Worm (Caenorhabditis elegans) whole organism, late embryonic: Measurements from ENCODE around the gene T10D4.7.

Experiments used
- C38D4.7 ChIP-seq: fragments of 200-800 bp; sonication (Bioruptor generic); optimal IDR thresholded peaks from 2 replicates; lab custom pipeline; 2018; ENCODE audit warnings: mild to moderate bottlenecking, missing genetic modification characterization, moderate library complexity, missing compliant biosample characterization
- F13H6.1 ChIP-seq: sonication (generic microtip); optimal IDR thresholded peaks from 2 replicates; lab custom pipeline; 2016; ENCODE audit warnings: missing genetic modification characterization, missing compliant biosample characterization
- K02D7.2 ChIP-seq: sonication (generic microtip); optimal IDR thresholded peaks from 2 replicates; lab custom pipeline; 2017; ENCODE audit warnings: mild to moderate bottlenecking, missing genetic modification characterization, missing compliant biosample characterization
- T23F11.4 ChIP-seq: fragments of 200-800 bp; sonication (Bioruptor generic); optimal IDR thresholded peaks from 2 replicates; lab custom pipeline; 2018; ENCODE audit warnings: mild to moderate bottlenecking, missing genetic modification characterization, missing compliant biosample characterization
- Y22D7AL.16 ChIP-seq: sonication (generic microtip); optimal IDR thresholded peaks from 2 replicates; lab custom pipeline; 2016; ENCODE audit warnings: missing genetic modification characterization, missing compliant biosample characterization
- ahr-1 ChIP-seq: sonication (generic microtip); optimal IDR thresholded peaks from 2 replicates; lab custom pipeline; 2016; ENCODE audit warnings: missing genetic modification characterization, missing compliant biosample characterization
- ama-1 ChIP-seq: fragments of 150-350 bp; optimal IDR thresholded peaks from 2 replicates; lab custom pipeline; 2014
- ceh-19 ChIP-seq: fragments of 200-800 bp; sonication (Bioruptor generic); optimal IDR thresholded peaks from 2 replicates; lab custom pipeline; 2018; ENCODE audit warnings: mild to moderate bottlenecking, missing genetic modification characterization, missing compliant biosample characterization
- ceh-2 ChIP-seq: sonication (generic microtip); optimal IDR thresholded peaks from 2 replicates; lab custom pipeline; 2016; ENCODE audit warnings: missing genotype, missing genetic modification characterization, missing compliant biosample characterization
- ceh-22 ChIP-seq: sonication (generic microtip); optimal IDR thresholded peaks from 2 replicates; lab custom pipeline; 2017; ENCODE audit warnings: missing biosample characterization, missing genetic modification characterization
- ceh-24 ChIP-seq: sonication (generic microtip); optimal IDR thresholded peaks from 2 replicates; lab custom pipeline; 2016; ENCODE audit warnings: mild to moderate bottlenecking, missing genetic modification characterization, missing compliant biosample characterization
- ceh-30 ChIP-seq: fragments of 150-350 bp; optimal IDR thresholded peaks from 2 replicates; lab custom pipeline; 2014; ENCODE audit warnings: missing biosample characterization, missing genetic modification characterization
- ceh-31 ChIP-seq: sonication (generic microtip); optimal IDR thresholded peaks from 2 replicates; lab custom pipeline; 2016; ENCODE audit warnings: missing genetic modification characterization, missing compliant biosample characterization
- ceh-45 ChIP-seq: fragments of 200-800 bp; sonication (Bioruptor generic); IDR thresholded peaks from 2 replicates; pipeline ENCODE4 v1.3.6; 2022; ENCODE audit warnings: missing genetic modification reagents, missing genetic modification characterization, missing compliant biosample characterization
- ceh-48 ChIP-seq: sonication (generic microtip); optimal IDR thresholded peaks from 2 replicates; lab custom pipeline; 2016; ENCODE audit warnings: missing genetic modification characterization, inconsistent platforms, missing compliant biosample characterization
- ceh-6 ChIP-seq: fragments of 200-800 bp; sonication (Bioruptor generic); optimal IDR thresholded peaks from 2 replicates; lab custom pipeline; 2018; ENCODE audit warnings: mild to moderate bottlenecking, missing genetic modification characterization, missing compliant biosample characterization
- ceh-9 ChIP-seq: sonication (generic microtip); optimal IDR thresholded peaks from 2 replicates; lab custom pipeline; 2016; ENCODE audit warnings: mild to moderate bottlenecking, missing genetic modification characterization, inconsistent platforms, missing compliant biosample characterization
- che-1 ChIP-seq: sonication (generic microtip); optimal IDR thresholded peaks from 2 replicates; lab custom pipeline; 2016; ENCODE audit warnings: mild to moderate bottlenecking, missing genetic modification characterization, missing compliant biosample characterization
- dmd-4 ChIP-seq: sonication (generic microtip); optimal IDR thresholded peaks from 2 replicates; lab custom pipeline; 2016; ENCODE audit warnings: borderline replicate concordance, missing genetic modification characterization, missing compliant biosample characterization
- ets-4 ChIP-seq: sonication (generic microtip); optimal IDR thresholded peaks from 2 replicates; lab custom pipeline; 2016; ENCODE audit warnings: missing genetic modification characterization, missing compliant biosample characterization
- eyg-1 ChIP-seq: sonication (generic microtip); optimal IDR thresholded peaks from 2 replicates; lab custom pipeline; 2016; ENCODE audit warnings: missing genotype, missing genetic modification characterization, missing compliant biosample characterization
- fax-1 ChIP-seq: sonication (generic microtip); optimal IDR thresholded peaks from 2 replicates; lab custom pipeline; 2016; ENCODE audit warnings: missing genotype, missing genetic modification characterization, missing compliant biosample characterization
- fkh-6 ChIP-seq: sonication (generic microtip); optimal IDR thresholded peaks from 2 replicates; lab custom pipeline; 2016; ENCODE audit warnings: missing genetic modification characterization, missing compliant biosample characterization
- hlh-6 ChIP-seq: sonication (generic microtip); optimal IDR thresholded peaks from 2 replicates; lab custom pipeline; 2016; ENCODE audit warnings: missing genotype, missing genetic modification characterization, missing compliant biosample characterization
- mec-3 ChIP-seq: sonication (generic microtip); optimal IDR thresholded peaks from 2 replicates; lab custom pipeline; 2016; ENCODE audit warnings: borderline replicate concordance, missing genetic modification characterization, missing compliant biosample characterization
- nfya-1 ChIP-seq: sonication (generic microtip); optimal IDR thresholded peaks from 2 replicates; lab custom pipeline; 2017; ENCODE audit warnings: missing genetic modification characterization, mild to moderate bottlenecking, missing compliant biosample characterization, antibody characterized with exemption, moderate library complexity
- nhr-11 ChIP-seq: fragments of 150-350 bp; optimal IDR thresholded peaks from 2 replicates; lab custom pipeline; 2014; ENCODE audit warnings: missing biosample characterization, missing genetic modification characterization
- odd-2 ChIP-seq: sonication (generic microtip); optimal IDR thresholded peaks from 2 replicates; lab custom pipeline; 2017; ENCODE audit warnings: antibody characterized with exemption, mild to moderate bottlenecking, missing genetic modification characterization, missing compliant biosample characterization
- pat-9 ChIP-seq: fragments of 200-800 bp; sonication (Bioruptor generic); optimal IDR thresholded peaks from 2 replicates; lab custom pipeline; 2018; ENCODE audit warnings: mild to moderate bottlenecking, missing genetic modification characterization, moderate library complexity, missing compliant biosample characterization
- pax-1 ChIP-seq: fragments of 150-350 bp; optimal IDR thresholded peaks from 2 replicates; lab custom pipeline; 2014; ENCODE audit warnings: missing biosample characterization, missing genetic modification characterization
- pha-2 ChIP-seq: sonication (generic microtip); optimal IDR thresholded peaks from 2 replicates; lab custom pipeline; 2017; ENCODE audit warnings: mild to moderate bottlenecking, missing genetic modification characterization, missing compliant biosample characterization
- pha-4 ChIP-seq: fragments of 150-350 bp; optimal IDR thresholded peaks from 2 replicates; lab custom pipeline; 2018; ENCODE audit warnings: missing biosample characterization, missing genetic modification reagents, missing genetic modification characterization
- pqm-1 ChIP-seq: sonication (generic microtip); optimal IDR thresholded peaks from 2 replicates; lab custom pipeline; 2016; ENCODE audit warnings: missing genetic modification characterization, missing compliant biosample characterization
- sox-2 ChIP-seq: fragments of 200-800 bp; sonication (Bioruptor generic); IDR thresholded peaks from 2 replicates; pipeline ENCODE4 v1.3.6; 2022; ENCODE audit warnings: missing genetic modification reagents, missing genetic modification characterization, missing compliant biosample characterization
- sox-4 ChIP-seq: sonication (generic microtip); optimal IDR thresholded peaks from 2 replicates; lab custom pipeline; 2017; ENCODE audit warnings: mild to moderate bottlenecking, missing genetic modification characterization, inconsistent platforms, missing compliant biosample characterization
- ttx-3 ChIP-seq: sonication (generic microtip); optimal IDR thresholded peaks from 2 replicates; lab custom pipeline; 2016; ENCODE audit warnings: missing genetic modification reagents, missing genetic modification characterization, missing compliant biosample characterization
- unc-42 ChIP-seq: sonication (generic microtip); optimal IDR thresholded peaks from 2 replicates; lab custom pipeline; 2016; ENCODE audit warnings: missing genotype, missing genetic modification characterization, missing compliant biosample characterization
- unc-86 ChIP-seq: sonication (generic microtip); optimal IDR thresholded peaks from 2 replicates; lab custom pipeline; 2016; ENCODE audit warnings: missing genetic modification characterization, missing compliant biosample characterization
- zip-5 ChIP-seq: sonication (generic microtip); optimal IDR thresholded peaks from 2 replicates; lab custom pipeline; 2016; ENCODE audit warnings: missing genetic modification characterization, missing compliant biosample characterization

Gene T10D4.7

ce11 chrII:3091268-3091667, 26.3 kb upstream of the T10D4.7 start, which contains the start of gene srg-21:
Gene srg-21 (minus strand): TSS chrII:3091368.
- TF ChIP-seq ets-4 (no peak), unc-42 (no peak), fax-1 (tag; lab: Kevin White, UChicago) (no peak), ceh-2 (no peak), nhr-11 (tag; lab: Kevin White, UChicago) (no peak), pat-9 (tag; lab: Kevin White, UChicago) (no peak), eyg-1 (tag; lab: Kevin White, UChicago) (no peak), ceh-22 (tag; lab: Kevin White, UChicago) (no peak), pha-4 (tag; lab: Kevin White, UChicago) (no peak), fkh-6 (tag; lab: Kevin White, UChicago) (no peak), C38D4.7 (GFP tag; lab: Kevin White, UChicago) (no peak), sox-4 (no peak), unc-86 (no peak), T23F11.4 (GFP tag; lab: Kevin White, UChicago) (no peak), ceh-48 (no peak), ama-1 (no peak), odd-2 (no peak)
- TF ChIP-seq, all 69 proteins: peak for 0

ce11 chrII:3093352-3093751, 24.2 kb upstream of the T10D4.7 start, which contains the start of gene srg-22:
Gene srg-22 (minus strand): TSS chrII:3093452.
- TF ChIP-seq nfya-1 = no peak
- TF ChIP-seq C38D4.7 (GFP tag; lab: Kevin White, UChicago) = no peak
- TF ChIP-seq pha-2 = no peak
- TF ChIP-seq ceh-45 (GFP tag; lab: Robert Waterston, UW) = no peak
- no peak for TF ChIP-seq ceh-2
- no peak for TF ChIP-seq ceh-24 (tag; lab: Kevin White, UChicago)
- TF ChIP-seq pat-9 (tag; lab: Kevin White, UChicago) = no peak
- TF ChIP-seq sox-2 (GFP tag; lab: Robert Waterston, UW) = no peak
- no peak for TF ChIP-seq fkh-6 (tag; lab: Kevin White, UChicago)
- no peak for TF ChIP-seq hlh-6
- no peak for TF ChIP-seq odd-2
- TF ChIP-seq ceh-30 (tag; lab: Kevin White, UChicago) = no peak
- TF ChIP-seq ceh-48 = no peak
- TF ChIP-seq ahr-1 (tag; lab: Kevin White, UChicago) = no peak
- no peak for TF ChIP-seq ttx-3

ce11 chrII:3096060-3096459, 21.5 kb upstream of the T10D4.7 start, which contains the start of gene srg-23:
Gene srg-23 (minus strand): TSS chrII:3096160.
- TF ChIP-seq ets-4 = no peak
- TF ChIP-seq ceh-19 (GFP tag; lab: Kevin White, UChicago) = no peak
- no peak for TF ChIP-seq che-1 (tag; lab: Kevin White, UChicago)
- TF ChIP-seq pax-1 = no peak
- TF ChIP-seq unc-42 = no peak
- no peak for TF ChIP-seq K02D7.2 (tag; lab: Kevin White, UChicago)
- no peak for TF ChIP-seq odd-2
- TF ChIP-seq sox-4 = no peak

- no peak for TF ChIP-seq ceh-9 (tag; lab: Kevin White, UChicago)
- no peak for TF ChIP-seq ceh-31 (tag; lab: Kevin White, UChicago)
- TF ChIP-seq F13H6.1 (tag; lab: Kevin White, UChicago) = no peak
- TF ChIP-seq ceh-2 = no peak
- TF ChIP-seq pqm-1 (tag; lab: Kevin White, UChicago) = no peak
- TF ChIP-seq mec-3 (tag; lab: Kevin White, UChicago) = no peak
- no peak for TF ChIP-seq nfya-1
- TF ChIP-seq unc-42 = no peak
- no peak for TF ChIP-seq fkh-6 (tag; lab: Kevin White, UChicago)
- no peak for TF ChIP-seq ceh-6 (GFP tag; lab: Kevin White, UChicago)
- TF ChIP-seq hlh-6 = no peak
- TF ChIP-seq pha-2 = no peak
- TF ChIP-seq Y22D7AL.16 (tag; lab: Kevin White, UChicago) = no peak
- no peak for TF ChIP-seq dmd-4 (tag; lab: Kevin White, UChicago)
- no peak for TF ChIP-seq sox-2 (GFP tag; lab: Robert Waterston, UW)
- no peak for TF ChIP-seq zip-5
- TF ChIP-seq odd-2 = no peak
- TF ChIP-seq ama-1 = no peak
- no peak for TF ChIP-seq ahr-1 (tag; lab: Kevin White, UChicago)
These were observed 20.7 kb upstream of the T10D4.7 start, which contains the start of gene Y25C1A.14 for ce11 chrII:3096857-3097256. Gene Y25C1A.14 (minus strand): TSS chrII:3096957.
